Worm (Caenorhabditis elegans) whole organism, young adult: ENCODE measurements around the gene unc-43.

Experiments used
- B0035.1 ChIP-seq: sonication (generic microtip); optimal IDR thresholded peaks from 2 replicates; lab custom pipeline; 2016; ENCODE audit warnings: missing genetic modification characterization, mild to moderate bottlenecking, missing compliant biosample characterization, missing genotype, missing genetic modification reagents
- B0261.1 ChIP-seq: sonication (generic microtip); optimal IDR thresholded peaks from 2 replicates; lab custom pipeline; 2016; ENCODE audit warnings: mild to moderate bottlenecking, missing genetic modification characterization, moderate library complexity, missing compliant biosample characterization
- D2030.7 ChIP-seq: fragments of 200-800 bp; sonication (Bioruptor generic); IDR thresholded peaks from 2 replicates; pipeline ENCODE4 v1.3.6; 2022; ENCODE audit warnings: missing genetic modification reagents, missing genetic modification characterization, missing compliant biosample characterization
- F23B12.7 ChIP-seq: sonication (generic microtip); optimal IDR thresholded peaks from 2 replicates; lab custom pipeline; 2017; ENCODE audit warnings: missing genetic modification characterization, mild to moderate bottlenecking, missing compliant biosample characterization, antibody characterized with exemption, moderate library complexity; ENCODE audit not compliant: insufficient read depth
- F33H1.4 ChIP-seq: fragments of 200-800 bp; sonication (Bioruptor generic); IDR thresholded peaks from 2 replicates; pipeline ENCODE4 v1.3.6; 2022; ENCODE audit warnings: missing genetic modification reagents, missing genetic modification characterization, missing compliant biosample characterization
- F57A8.1 ChIP-seq: fragments of 200-800 bp; sonication (Bioruptor generic); optimal IDR thresholded peaks from 2 replicates; lab custom pipeline; 2018; ENCODE audit warnings: mild to moderate bottlenecking, missing genetic modification characterization, moderate library complexity, missing compliant biosample characterization
- Y53G8AR.9 ChIP-seq: fragments of 200-800 bp; sonication (Bioruptor generic); conservative IDR thresholded peaks from 2 replicates; pipeline ENCODE4 v1.3.6; 2022; ENCODE audit warnings: missing genetic modification reagents, missing genetic modification characterization, missing compliant biosample characterization
- akir-1 ChIP-seq: fragments of 200-800 bp; sonication (Bioruptor generic); optimal IDR thresholded peaks from 2 replicates; lab custom pipeline; 2018; ENCODE audit warnings: mild to moderate bottlenecking, missing genetic modification characterization, moderate library complexity, missing compliant biosample characterization
- aptf-2 ChIP-seq: fragments of 200-800 bp; sonication (Bioruptor generic); conservative IDR thresholded peaks from 2 replicates; pipeline ENCODE4 v1.3.6; 2022; ENCODE audit warnings: missing genetic modification reagents, missing genetic modification characterization, missing compliant biosample characterization
- attf-3 ChIP-seq: fragments of 200-800 bp; sonication (Bioruptor generic); conservative IDR thresholded peaks from 2 replicates; pipeline ENCODE4 v1.3.6; 2022; ENCODE audit warnings: missing genetic modification reagents, missing genetic modification characterization, missing compliant biosample characterization
- bed-2 ChIP-seq: fragments of 200-800 bp; sonication (Bioruptor generic); IDR thresholded peaks from 2 replicates; pipeline ENCODE4 v1.3.6; 2022; ENCODE audit warnings: missing genetic modification reagents, missing genetic modification characterization, missing compliant biosample characterization
- cebp-1 ChIP-seq, 2 experiments: fragments of 200-800 bp in 1 of 2; sonication (Bioruptor generic) in 1 of 2; sonication (generic microtip) in 1 of 2; IDR thresholded peaks in 1 of 2; optimal IDR thresholded peaks in 1 of 2; 2 replicates each; pipeline versions ENCODE4 v1.3.6 to Lab custom; 2017 to 2022; ENCODE audit warnings: missing compliant biosample characterization in 2 of 2, missing genetic modification characterization in 2 of 2, mild to moderate bottlenecking in 1 of 2, missing genetic modification reagents in 1 of 2, moderate library complexity in 1 of 2
- ceh-40 ChIP-seq: fragments of 200-800 bp; sonication (Bioruptor generic); IDR thresholded peaks from 2 replicates; pipeline ENCODE4 v1.3.6; 2022; ENCODE audit warnings: missing genetic modification characterization, missing compliant biosample characterization
- ceh-58 ChIP-seq: fragments of 200-800 bp; sonication (Bioruptor generic); IDR thresholded peaks from 2 replicates; pipeline ENCODE4 v1.3.6; 2022; ENCODE audit warnings: missing genetic modification characterization, missing compliant biosample characterization
- ceh-91 ChIP-seq: fragments of 200-800 bp; sonication (Bioruptor generic); IDR thresholded peaks from 2 replicates; pipeline ENCODE4 v1.3.6; 2022; ENCODE audit warnings: missing genetic modification reagents, missing genetic modification characterization, missing compliant biosample characterization
- dox-1 ChIP-seq: fragments of 200-800 bp; sonication (Bioruptor generic); IDR thresholded peaks from 2 replicates; pipeline ENCODE4 v1.3.6; 2022; ENCODE audit warnings: missing genetic modification reagents, missing genetic modification characterization, missing compliant biosample characterization
- dpl-1 ChIP-seq: fragments of 150-350 bp; optimal IDR thresholded peaks from 2 replicates; lab custom pipeline; 2014; ENCODE audit warnings: missing biosample characterization, missing genetic modification reagents, missing genetic modification characterization
- efl-1 ChIP-seq: fragments of 150-350 bp; optimal IDR thresholded peaks from 2 replicates; lab custom pipeline; 2014; ENCODE audit warnings: missing biosample characterization, missing genetic modification reagents, missing genetic modification characterization
- egl-44 ChIP-seq: fragments of 200-800 bp; sonication (Bioruptor generic); IDR thresholded peaks from 2 replicates; pipeline ENCODE4 v1.3.6; 2022; ENCODE audit warnings: missing genetic modification reagents, missing genetic modification characterization, missing compliant biosample characterization
- him-1 ChIP-seq: sonication (generic microtip); optimal IDR thresholded peaks from 2 replicates; lab custom pipeline; 2016; ENCODE audit warnings: missing genotype, missing genetic modification reagents, missing genetic modification characterization, missing compliant biosample characterization
- lin-26 ChIP-seq: fragments of 200-800 bp; sonication (Bioruptor generic); IDR thresholded peaks from 2 replicates; pipeline ENCODE4 v1.3.6; 2022; ENCODE audit warnings: missing genetic modification reagents, missing genetic modification characterization, missing compliant biosample characterization
- lin-35 ChIP-seq, 3 experiments: fragments of 150-350 bp in 2 of 3; sonication (generic microtip) in 1 of 3; optimal IDR thresholded peaks; 2 replicates each; lab custom pipeline; 2014 to 2018; ENCODE audit warnings: missing biosample characterization in 3 of 3, missing genetic modification characterization in 3 of 3, missing genetic modification reagents in 3 of 3
- lin-40 ChIP-seq: sonication (generic microtip); optimal IDR thresholded peaks from 2 replicates; lab custom pipeline; 2016; ENCODE audit warnings: missing genetic modification characterization, mild to moderate bottlenecking, missing compliant biosample characterization, missing genotype, missing genetic modification reagents
- lin-54 ChIP-seq: fragments of 200-800 bp; sonication (Bioruptor generic); optimal IDR thresholded peaks from 2 replicates; lab custom pipeline; 2018; ENCODE audit warnings: mild to moderate bottlenecking, missing genetic modification characterization, missing compliant biosample characterization
- lsl-1 ChIP-seq: fragments of 200-800 bp; sonication (Bioruptor generic); optimal IDR thresholded peaks from 2 replicates; lab custom pipeline; 2018; ENCODE audit warnings: mild to moderate bottlenecking, missing genetic modification characterization, moderate library complexity, missing compliant biosample characterization
- madf-6 ChIP-seq: fragments of 200-800 bp; sonication (Bioruptor generic); IDR thresholded peaks from 2 replicates; pipeline ENCODE4 v1.3.6; 2022; ENCODE audit warnings: missing genetic modification reagents, missing genetic modification characterization, missing compliant biosample characterization
- mcd-1 ChIP-seq: fragments of 200-800 bp; sonication (Bioruptor generic); IDR thresholded peaks from 2 replicates; pipeline ENCODE4 v1.3.6; 2022; ENCODE audit warnings: missing genetic modification reagents, missing genetic modification characterization, missing compliant biosample characterization
- nfyb-1 ChIP-seq: fragments of 200-800 bp; sonication (Bioruptor generic); IDR thresholded peaks from 2 replicates; pipeline ENCODE4 v1.3.6; 2022; ENCODE audit warnings: missing genetic modification reagents, missing genetic modification characterization, missing compliant biosample characterization
- nhr-179 ChIP-seq: sonication (generic microtip); optimal IDR thresholded peaks from 2 replicates; lab custom pipeline; 2016; ENCODE audit warnings: mild to moderate bottlenecking, missing genetic modification characterization, missing compliant biosample characterization
- nhr-27 ChIP-seq: fragments of 200-800 bp; sonication (Bioruptor generic); optimal IDR thresholded peaks from 2 replicates; lab custom pipeline; 2018; ENCODE audit warnings: mild to moderate bottlenecking, missing genetic modification characterization, moderate library complexity, missing compliant biosample characterization
- nhr-90 ChIP-seq: sonication (generic microtip); optimal IDR thresholded peaks from 2 replicates; lab custom pipeline; 2016; ENCODE audit warnings: missing genotype, mild to moderate bottlenecking, missing genetic modification characterization, missing compliant biosample characterization
- pha-4 ChIP-seq: fragments of 150-350 bp; sonication (generic microtip); optimal IDR thresholded peaks from 2 replicates; lab custom pipeline; 2014; ENCODE audit warnings: missing biosample characterization, missing genetic modification reagents, missing genetic modification characterization
- rcor-1 ChIP-seq: fragments of 200-800 bp; sonication (Bioruptor generic); IDR thresholded peaks from 2 replicates; pipeline ENCODE4 v1.3.6; 2022; ENCODE audit warnings: missing genetic modification reagents, missing genetic modification characterization, missing compliant biosample characterization
- rpc-1 ChIP-seq, 2 experiments: fragments of 150-350 bp in 1 of 2; sonication (generic microtip) in 1 of 2; optimal IDR thresholded peaks; 2 replicates each; lab custom pipeline; 2014 to 2018; ENCODE audit warnings: missing biosample characterization in 1 of 2, missing genetic modification characterization in 1 of 2, missing genetic modification reagents in 1 of 2, missing genotype in 1 of 2
- sea-2 ChIP-seq: fragments of 200-800 bp; sonication (Bioruptor generic); IDR thresholded peaks from 2 replicates; pipeline ENCODE4 v1.3.6; 2022; ENCODE audit warnings: missing genetic modification characterization, missing compliant biosample characterization
- snpc-3.4 ChIP-seq: sonication (generic microtip); optimal IDR thresholded peaks from 2 replicates; lab custom pipeline; 2017; ENCODE audit warnings: missing genetic modification characterization, mild to moderate bottlenecking, missing compliant biosample characterization, antibody characterized with exemption, moderate library complexity, missing genotype, missing genetic modification reagents
- snpc-4 ChIP-seq, 5 experiments: fragments of 150-350 bp in 1 of 5; sonication (generic microtip) in 4 of 5; optimal IDR thresholded peaks; 2 replicates each; lab custom pipeline; 2014 to 2018; ENCODE audit warnings: missing genetic modification characterization in 5 of 5, missing biosample characterization in 3 of 5, antibody characterized with exemption in 2 of 5, mild to moderate bottlenecking in 2 of 5, missing compliant biosample characterization in 2 of 5, missing genotype in 2 of 5, moderate library complexity in 2 of 5, missing genetic modification reagents in 1 of 5
- sptf-2 ChIP-seq: fragments of 200-800 bp; sonication (Bioruptor generic); optimal IDR thresholded peaks from 2 replicates; lab custom pipeline; 2018; ENCODE audit warnings: mild to moderate bottlenecking, missing genetic modification characterization, missing compliant biosample characterization
- unc-130 ChIP-seq: sonication (generic microtip); optimal IDR thresholded peaks from 2 replicates; lab custom pipeline; 2016; ENCODE audit warnings: missing genetic modification reagents, missing genetic modification characterization, missing compliant biosample characterization
- xnd-1 ChIP-seq: sonication (generic microtip); optimal IDR thresholded peaks from 2 replicates; lab custom pipeline; 2016; ENCODE audit warnings: missing genotype, missing genetic modification reagents, missing genetic modification characterization, missing compliant biosample characterization
- zim-3 ChIP-seq: sonication (generic microtip); optimal IDR thresholded peaks from 2 replicates; lab custom pipeline; 2017; ENCODE audit warnings: mild to moderate bottlenecking, missing genetic modification characterization, moderate library complexity, missing compliant biosample characterization
- ztf-18 ChIP-seq: sonication (generic microtip); optimal IDR thresholded peaks from 2 replicates; lab custom pipeline; 2016; ENCODE audit warnings: missing genotype, mild to moderate bottlenecking, missing genetic modification characterization, missing compliant biosample characterization
- ztf-25 ChIP-seq: fragments of 200-800 bp; sonication (Bioruptor generic); IDR thresholded peaks from 2 replicates; pipeline ENCODE4 v1.3.6; 2022; ENCODE audit warnings: missing genetic modification reagents, missing genetic modification characterization, missing compliant biosample characterization
- ztf-6 ChIP-seq: fragments of 200-800 bp; sonication (Bioruptor generic); IDR thresholded peaks from 2 replicates; pipeline ENCODE4 v1.3.6; 2022; ENCODE audit warnings: missing genetic modification reagents, missing genetic modification characterization, missing compliant biosample characterization

The unc-43 gene

DNA sequence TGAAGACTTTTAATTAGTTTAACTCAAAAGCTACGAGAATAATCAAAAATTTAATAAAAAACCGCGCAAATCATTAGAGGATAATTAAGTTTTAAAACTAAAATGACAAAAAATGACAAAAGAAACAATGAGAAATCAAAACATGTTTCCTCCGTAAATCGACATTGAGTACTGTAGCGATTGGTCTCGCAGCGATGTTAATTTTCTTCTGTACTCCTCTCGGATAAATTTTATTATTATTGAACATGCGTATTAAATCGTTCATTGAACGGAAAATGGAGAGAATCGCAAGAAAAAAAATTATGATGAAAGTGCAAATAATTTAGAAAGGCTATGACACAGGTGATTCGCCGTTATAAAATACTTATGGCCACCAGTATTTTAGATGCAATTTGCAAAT is 64.7 kb downstream of the unc-43 start:
- no peak for TF ChIP-seq efl-1 (GFP tag; lab: Kevin White, UChicago)
- TF ChIP-seq him-1 (tag; lab: Kevin White, UChicago), result no peak
- TF ChIP-seq nhr-27 (tag; lab: Kevin White, UChicago), result no peak
- TF ChIP-seq D2030.7 (GFP tag; lab: Robert Waterston, UW), result no peak
- TF ChIP-seq rcor-1, result no peak
- TF ChIP-seq cebp-1 (GFP tag; IDR thresholded peaks at IDR 0.05; lab: Robert Waterston, UW), result no peak
- no peak for TF ChIP-seq cebp-1 (tag; optimal IDR thresholded peaks at IDR 0.05; lab: Kevin White, UChicago)
- peak; percentile 68 for TF ChIP-seq F33H1.4 (GFP tag; lab: Robert Waterston, UW)
- peak; percentile 69 for TF ChIP-seq lsl-1 (GFP tag; lab: Kevin White, UChicago)
- peak; percentile 43; the same call in 1 of the 2 replicates for TF ChIP-seq madf-6
- TF ChIP-seq, all 124 proteins: peak for 3

DNA sequence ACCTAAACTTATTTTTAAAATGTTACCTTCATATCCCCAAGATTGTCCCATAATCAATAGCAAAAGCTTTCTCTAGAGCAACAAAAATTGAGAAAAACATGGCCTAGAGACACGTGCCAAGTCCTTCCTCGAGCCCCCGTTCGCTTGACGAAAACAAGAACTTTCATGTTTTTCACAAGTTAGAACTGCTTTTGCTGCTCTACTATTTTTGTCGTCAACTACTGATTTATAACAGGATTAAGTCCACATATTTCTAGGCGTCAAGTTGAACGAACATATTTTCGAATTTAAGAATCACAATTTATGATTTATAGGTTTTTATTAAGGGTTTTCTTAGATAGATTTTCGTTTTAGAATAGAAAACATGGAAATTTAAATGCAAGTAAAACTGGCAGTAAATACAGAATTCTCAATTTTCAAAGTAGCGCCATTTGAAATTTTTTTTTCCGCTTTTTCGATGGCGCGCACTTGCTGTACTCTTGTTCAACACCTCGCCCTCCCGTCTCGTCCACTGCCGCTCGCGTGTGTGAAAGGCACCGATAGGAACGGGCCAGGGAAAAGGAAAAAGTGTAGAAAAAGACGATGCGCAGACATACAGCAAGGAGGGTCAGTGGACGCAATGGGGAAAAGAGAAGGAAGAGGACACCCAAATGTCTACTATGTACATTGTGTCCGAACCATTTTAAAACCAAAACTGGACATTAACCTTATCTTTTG is 65.7 kb downstream of the unc-43 start, which contains the start of gene rad-51:
Gene rad-51 (minus strand): TSS at position 51 of the 717 bp plus-strand sequence.
- no peak for TF ChIP-seq ztf-6 (GFP tag; lab: Robert Waterston, UW)
- TF ChIP-seq lin-26, result no peak
- no peak for TF ChIP-seq unc-130 (GFP tag; lab: Kevin White, UChicago)
- no peak for TF ChIP-seq F57A8.1
- TF ChIP-seq lin-54, result peak; percentile 76
- TF ChIP-seq ztf-25, result no peak
- no peak for TF ChIP-seq pha-4 (tag; lab: Kevin White, UChicago)
- TF ChIP-seq zim-3 (tag; lab: Kevin White, UChicago), result no peak
- TF ChIP-seq nhr-179 (tag; lab: Kevin White, UChicago), result no peak
- no peak for TF ChIP-seq D2030.7 (GFP tag; lab: Robert Waterston, UW)
- no peak for TF ChIP-seq egl-44 (GFP tag; lab: Robert Waterston, UW)
- TF ChIP-seq akir-1, result no peak
- TF ChIP-seq snpc-4 (GFP tag; optimal IDR thresholded peaks at IDR 0.05; lab: Kevin White, UChicago), result peak; percentile 24
- peak in 2 of 4 experiments; percentile 3 to 47 for TF ChIP-seq snpc-4 (tag; optimal IDR thresholded peaks at IDR 0.05; lab: Kevin White, UChicago)
- TF ChIP-seq B0035.1 (tag; lab: Kevin White, UChicago), result no peak
- no peak for TF ChIP-seq bed-2 (GFP tag; lab: Robert Waterston, UW)
- no peak for TF ChIP-seq sptf-2
- TF ChIP-seq B0261.1 (tag; lab: Kevin White, UChicago), result no peak
- TF ChIP-seq F23B12.7 (tag; lab: Kevin White, UChicago), result peak; percentile 13
- no peak for TF ChIP-seq Y53G8AR.9 (GFP tag; lab: Robert Waterston, UW)
- TF ChIP-seq ceh-58 (GFP tag; lab: Robert Waterston, UW), result no peak
- TF ChIP-seq nfyb-1 (GFP tag; lab: Robert Waterston, UW), result no peak
- no peak for TF ChIP-seq sea-2
- TF ChIP-seq mcd-1 (GFP tag; lab: Robert Waterston, UW), result peak; percentile 80
- no peak for TF ChIP-seq ceh-40
- TF ChIP-seq ztf-18 (tag; lab: Kevin White, UChicago), result peak; percentile 19
- peak; percentile 30 for TF ChIP-seq lin-40
- peak; percentile 71 for TF ChIP-seq dox-1 (GFP tag; lab: Robert Waterston, UW)
- no peak for TF ChIP-seq ceh-91
- no peak for TF ChIP-seq rpc-1 (optimal IDR thresholded peaks at IDR 0.05; lab: Kevin White, UChicago)
- no peak for TF ChIP-seq rpc-1 (tag; optimal IDR thresholded peaks at IDR 0.05; lab: Kevin White, UChicago)
- 0 out of 2 replicates have a peak, but pooled peaks have one; percentile 8 for TF ChIP-seq aptf-2 (GFP tag; lab: Robert Waterston, UW)
- no peak for TF ChIP-seq nhr-90 (tag; lab: Kevin White, UChicago)
- TF ChIP-seq dpl-1 (GFP tag; lab: Kevin White, UChicago), result peak; percentile 49
- TF ChIP-seq nhr-27 (tag; lab: Kevin White, UChicago), result no peak
- TF ChIP-seq lin-35 (GFP tag; optimal IDR thresholded peaks at IDR 0.05; lab: Kevin White, UChicago), result peak in 1 of 3 experiments; percentile 59
- TF ChIP-seq attf-3 (GFP tag; lab: Robert Waterston, UW), result 0 out of 2 replicates have a peak, but pooled peaks have one; percentile 38
- peak; percentile 38 for TF ChIP-seq snpc-3.4
- TF ChIP-seq xnd-1 (tag; lab: Kevin White, UChicago), result no peak
